Worm (Caenorhabditis elegans): ENCODE data around the gene F19B10.6.

The F19B10.6 gene

DNA sequence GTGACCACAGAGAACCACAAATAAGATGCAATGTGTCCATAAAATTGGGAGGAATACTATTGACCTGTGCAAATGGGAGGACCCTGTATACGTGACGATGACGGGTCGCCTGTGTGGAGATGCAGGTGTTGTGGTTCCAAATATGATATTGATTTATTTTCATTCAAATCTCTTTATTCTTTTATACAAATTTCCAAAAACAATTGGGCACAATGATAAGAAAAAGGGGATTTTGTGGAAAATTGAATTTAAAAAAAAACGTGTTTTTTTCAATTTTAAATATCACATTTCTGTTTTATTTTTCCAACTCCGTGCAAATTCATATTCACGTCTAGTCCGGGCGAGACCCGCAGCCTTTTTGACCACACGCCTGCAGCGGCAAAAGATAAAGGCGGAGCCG, 11.5 kb upstream of the F19B10.6 start, which contains the start of gene F19B10.2:
F19B10.2 (plus strand) TSS at position 301 of the 400 bp plus-strand sequence.
- TF ChIP-seq W03F9.2 (tag; optimal IDR thresholded peaks at IDR 0.05) (no peak), him-1 (tag; optimal IDR thresholded peaks at IDR 0.05) (no peak), dao-5 (tag; optimal IDR thresholded peaks at IDR 0.05) (no peak)

DNA sequence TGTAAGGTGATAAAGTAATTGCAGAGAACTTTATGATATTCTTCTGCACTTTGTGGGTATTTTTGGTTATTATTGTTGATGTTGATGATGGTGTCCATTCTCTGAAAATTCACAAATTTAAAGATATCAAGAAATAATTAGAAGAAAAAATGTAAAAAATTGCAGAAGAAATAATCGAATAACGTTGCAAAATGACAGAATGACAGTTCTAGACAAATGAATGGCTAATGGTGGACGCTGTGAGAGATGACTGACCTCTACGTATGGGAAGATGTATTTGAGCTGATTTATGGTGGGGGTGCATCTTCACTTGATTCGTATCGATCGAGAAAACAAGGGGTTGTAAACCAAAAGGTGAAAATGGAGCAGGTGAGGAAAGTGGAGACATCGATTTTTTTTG, 9.8 kb upstream of the F19B10.6 start, which contains the start of gene sea-1:
sea-1 (minus strand) TSS at position 101 of the 400 bp plus-strand sequence.
- TF ChIP-seq him-1 (tag; optimal IDR thresholded peaks at IDR 0.05) = no peak

DNA sequence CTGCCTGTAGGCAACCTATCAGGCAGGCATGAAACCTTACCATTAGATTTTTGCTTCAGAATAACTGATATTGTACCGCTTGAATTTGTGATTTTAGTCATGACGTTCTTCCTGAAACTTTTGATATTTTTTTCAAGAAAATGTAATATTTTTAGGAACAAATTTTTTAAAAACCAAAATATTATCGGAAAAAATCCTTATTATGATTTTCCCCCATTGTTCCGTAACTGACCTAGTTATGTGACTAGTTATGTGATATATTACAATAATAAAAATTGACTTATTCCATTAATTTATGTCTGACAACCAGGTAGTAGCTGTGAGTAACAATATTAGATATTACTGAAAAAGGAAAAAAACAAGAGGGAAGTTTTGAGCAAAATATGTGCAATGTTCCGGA, 7.3 kb upstream of the F19B10.6 start, which contains the start of gene srx-98:
srx-98 (minus strand) TSS at position 101 of the 400 bp plus-strand sequence.
- TF ChIP-seq W03F9.2 (tag; optimal IDR thresholded peaks at IDR 0.05) = no peak
- TF ChIP-seq dao-5 (tag; optimal IDR thresholded peaks at IDR 0.05) = no peak
- TF ChIP-seq him-1 (tag; optimal IDR thresholded peaks at IDR 0.05) = no peak

DNA sequence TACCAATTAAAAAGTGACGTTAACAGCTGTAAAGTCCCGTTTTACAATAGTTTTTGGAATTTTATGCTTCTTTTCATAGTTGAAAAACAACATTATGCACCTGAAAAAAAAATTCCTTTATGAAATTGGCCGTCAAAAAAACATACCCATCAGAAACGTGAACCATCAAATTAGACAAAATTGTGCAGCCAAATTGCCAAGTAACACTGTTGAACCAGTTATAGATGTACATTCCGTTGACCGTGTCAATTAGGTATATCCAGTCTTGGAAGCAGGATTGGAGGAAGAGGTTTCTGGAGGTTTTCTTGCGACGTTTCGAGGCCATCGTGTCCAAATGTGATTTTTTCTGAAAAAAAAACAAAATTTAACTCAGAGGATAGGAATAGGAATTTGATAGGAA, 5.6 kb upstream of the F19B10.6 start, which contains the start of gene srx-97:
srx-97 (minus strand) TSS at position 101 of the 400 bp plus-strand sequence.
- TF ChIP-seq dao-5 (tag; optimal IDR thresholded peaks at IDR 0.05) = no peak
- TF ChIP-seq W03F9.2 (tag; optimal IDR thresholded peaks at IDR 0.05) = no peak
- no peak for TF ChIP-seq him-1 (tag; optimal IDR thresholded peaks at IDR 0.05)

DNA sequence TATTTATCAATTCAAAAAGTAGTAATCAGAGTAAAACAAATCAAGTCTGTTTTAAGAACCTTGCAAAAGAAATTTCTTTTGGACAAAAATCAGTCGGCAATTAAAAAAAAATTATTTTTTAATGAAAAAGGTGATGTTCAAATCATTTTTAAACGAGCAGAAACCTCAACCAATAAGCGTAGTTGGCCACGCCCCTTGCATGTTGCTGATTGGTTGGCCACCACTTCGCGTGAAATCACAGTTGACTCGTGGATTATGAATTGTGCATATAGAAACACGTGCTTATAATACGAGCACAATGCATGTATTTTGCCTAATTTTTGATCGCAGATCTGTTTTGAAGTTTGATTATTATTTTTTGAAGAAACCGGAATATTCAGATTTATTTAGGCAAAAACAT, 1.5 kb upstream of the F19B10.6 start:
- TF ChIP-seq him-1 (tag; optimal IDR thresholded peaks at IDR 0.05) (no peak), W03F9.2 (tag; optimal IDR thresholded peaks at IDR 0.05) (no peak), dao-5 (tag; optimal IDR thresholded peaks at IDR 0.05) (no peak)

DNA sequence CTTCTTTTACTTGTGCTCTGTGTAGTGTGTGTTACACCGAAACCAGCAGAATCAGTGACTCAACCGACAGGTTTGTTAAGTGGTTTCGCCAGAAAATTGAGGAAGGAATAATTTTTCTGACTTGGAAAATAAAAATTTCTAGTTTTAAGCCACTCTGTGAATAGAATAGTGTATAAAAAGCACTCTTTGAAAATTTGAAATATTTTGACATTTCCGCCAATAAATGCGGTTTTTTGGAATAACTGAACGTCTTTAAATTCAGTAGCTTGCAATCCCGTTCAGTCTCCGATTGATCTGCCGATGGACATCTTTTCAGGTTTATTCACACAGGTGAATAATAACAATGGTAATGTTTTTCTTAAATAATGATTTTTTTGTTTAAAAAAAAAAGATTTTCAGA, 774 bp upstream of the F19B10.6 start, which contains the start of gene F19B10.3:
F19B10.3 (plus strand) TSS at position 301 of the 400 bp plus-strand sequence.
- TF ChIP-seq him-1 (tag; optimal IDR thresholded peaks at IDR 0.05) (no peak), W03F9.2 (tag; optimal IDR thresholded peaks at IDR 0.05) (no peak), dao-5 (tag; optimal IDR thresholded peaks at IDR 0.05) (no peak)

- TF ChIP-seq dao-5 (tag; optimal IDR thresholded peaks at IDR 0.05) = no peak
- TF ChIP-seq him-1 (tag; optimal IDR thresholded peaks at IDR 0.05) = no peak
Measured at ce11 chrII:3661932-3662331, 1.8 kb downstream of the F19B10.6 start, which contains the start of gene F19B10.13. Gene F19B10.13 (plus strand): TSS chrII:3662274.

DNA sequence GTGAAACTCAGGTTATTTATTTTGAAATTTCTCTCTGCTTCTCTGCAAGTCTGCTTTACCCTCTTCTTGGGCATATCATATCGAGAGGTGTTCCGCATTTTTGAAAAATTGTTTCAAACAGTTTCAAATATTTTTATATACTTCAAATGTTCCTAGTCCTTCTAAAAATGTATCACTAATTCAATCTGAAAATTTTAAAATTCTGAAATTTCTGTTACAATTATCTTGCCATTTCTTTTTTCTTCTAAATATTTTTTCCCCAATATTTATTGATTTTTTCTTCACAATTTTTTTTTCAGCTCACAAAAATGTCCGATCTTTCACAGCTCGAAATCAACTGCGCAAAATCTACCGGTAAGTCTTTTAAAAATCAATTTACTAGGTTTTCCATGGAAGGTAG, 3.9 kb downstream of the F19B10.6 start, which contains the start of gene F19B10.4:
F19B10.4 (plus strand) TSS at position 301 of the 400 bp plus-strand sequence.
- no peak for TF ChIP-seq him-1 (tag; optimal IDR thresholded peaks at IDR 0.05)
- no peak for TF ChIP-seq W03F9.2 (tag; optimal IDR thresholded peaks at IDR 0.05)
- no peak for TF ChIP-seq dao-5 (tag; optimal IDR thresholded peaks at IDR 0.05)

DNA sequence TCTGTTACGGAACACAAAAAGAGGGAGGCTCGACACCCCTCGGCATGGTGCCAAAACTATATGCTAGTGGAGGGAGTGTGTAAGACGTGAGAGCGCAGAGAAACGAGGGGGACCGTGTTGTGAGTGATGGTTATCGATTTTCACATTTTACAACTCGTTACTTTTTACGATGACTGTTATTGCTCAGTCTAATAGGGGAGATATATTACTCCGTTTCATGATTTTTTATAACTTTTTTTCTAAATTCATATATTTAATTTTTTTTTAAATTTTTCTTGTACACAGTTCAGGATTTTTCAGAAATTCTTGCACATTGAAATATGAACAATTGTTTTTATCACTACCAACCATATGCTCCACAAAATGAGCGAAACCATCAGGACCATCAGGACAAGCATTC, 8.3 kb downstream of the F19B10.6 start, which contains the start of gene F19B10.5:
F19B10.5 (plus strand) TSS at position 301 of the 400 bp plus-strand sequence.
- no peak for TF ChIP-seq W03F9.2 (tag; optimal IDR thresholded peaks at IDR 0.05)

- TF ChIP-seq dao-5 (tag; optimal IDR thresholded peaks at IDR 0.05) (no peak), W03F9.2 (tag; optimal IDR thresholded peaks at IDR 0.05) (no peak)
Measured at ce11 chrII:3647111-3647510, 16.6 kb downstream of the F19B10.6 start, which contains the start of gene fbxb-33. Gene fbxb-33 (plus strand): TSS chrII:3647411.

DNA sequence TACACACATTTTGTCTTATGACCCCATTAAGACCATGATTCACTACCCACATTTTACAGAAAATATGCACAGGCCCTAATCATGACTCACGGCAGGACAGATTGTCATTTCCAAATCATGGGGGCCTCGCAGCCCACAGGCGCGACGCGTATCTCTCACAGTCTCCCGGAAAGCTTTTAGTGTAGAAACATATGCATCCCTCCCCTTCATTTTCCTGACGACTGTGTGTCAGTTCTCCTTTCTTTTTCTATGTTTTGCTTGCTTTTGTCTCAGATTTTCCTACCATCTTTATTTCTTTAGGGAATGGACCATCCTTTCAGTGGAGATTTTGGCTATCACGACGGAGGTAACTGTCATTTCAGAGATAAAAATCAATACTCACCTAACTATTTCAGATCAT, 22.5 kb downstream of the F19B10.6 start, which contains the start of gene M151.1:
M151.1 (plus strand) TSS at position 301 of the 400 bp plus-strand sequence.
- no peak for TF ChIP-seq W03F9.2 (tag; optimal IDR thresholded peaks at IDR 0.05)
- TF ChIP-seq dao-5 (tag; optimal IDR thresholded peaks at IDR 0.05) = no peak
- TF ChIP-seq him-1 (tag; optimal IDR thresholded peaks at IDR 0.05) = no peak

- TF ChIP-seq W03F9.2 (tag; optimal IDR thresholded peaks at IDR 0.05) = no peak
- no peak for TF ChIP-seq dao-5 (tag; optimal IDR thresholded peaks at IDR 0.05)
- TF ChIP-seq him-1 (tag; optimal IDR thresholded peaks at IDR 0.05) = no peak
Measured at ce11 chrII:3640197-3640596, 23.5 kb downstream of the F19B10.6 start, which contains the start of gene M151.10. Gene M151.10 (minus strand): TSS chrII:3640297.

ce11 chrII:3639238-3639637, 24.5 kb downstream of the F19B10.6 start, which contains the start of gene fbxb-31:
Gene fbxb-31 (minus strand): TSS chrII:3639338.
- TF ChIP-seq W03F9.2 (tag; optimal IDR thresholded peaks at IDR 0.05) (no peak), him-1 (tag; optimal IDR thresholded peaks at IDR 0.05) (no peak), dao-5 (tag; optimal IDR thresholded peaks at IDR 0.05) (no peak)

DNA sequence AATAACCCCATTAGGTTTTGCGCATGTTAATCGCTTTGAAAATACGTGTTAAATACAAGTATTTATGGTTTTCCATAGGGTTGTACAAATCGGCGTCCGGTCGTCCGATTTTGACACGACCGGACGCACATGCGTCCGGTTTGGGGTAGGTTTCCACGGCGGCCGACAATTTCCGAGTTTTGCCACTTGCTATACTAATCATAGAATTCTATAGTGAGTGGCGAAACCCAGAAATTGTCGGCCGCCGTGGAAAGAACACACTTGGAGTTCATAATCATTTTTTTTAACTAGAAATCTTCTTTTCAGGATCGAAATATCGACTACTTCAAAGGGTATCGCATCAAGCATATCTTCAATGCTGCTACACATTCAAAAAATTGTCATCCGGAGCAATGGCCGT, 28.9 kb downstream of the F19B10.6 start:
- TF ChIP-seq W03F9.2 (tag; optimal IDR thresholded peaks at IDR 0.05) = no peak
- no peak for TF ChIP-seq him-1 (tag; optimal IDR thresholded peaks at IDR 0.05)
- TF ChIP-seq dao-5 (tag; optimal IDR thresholded peaks at IDR 0.05) = no peak

DNA sequence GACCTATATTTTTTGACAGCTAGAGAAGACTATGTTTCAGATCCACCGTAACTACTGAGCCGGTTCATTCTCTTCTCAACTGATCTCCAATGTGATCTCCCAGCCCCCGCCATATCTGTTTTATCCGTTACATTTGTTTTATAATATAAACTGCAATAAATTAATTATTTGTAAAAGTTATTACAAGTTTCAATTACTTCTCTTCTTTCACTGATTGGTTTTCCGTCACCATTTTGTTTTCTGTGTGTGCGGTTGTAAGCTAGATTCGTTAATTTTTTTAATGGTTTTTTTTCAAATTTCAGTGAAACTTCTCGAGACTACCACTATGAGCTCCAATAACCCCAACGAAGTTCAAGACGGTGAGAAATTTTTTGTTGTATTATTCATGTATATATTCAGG, 32.9 kb downstream of the F19B10.6 start, which contains the start of gene M151.2:
M151.2 (plus strand) TSS at position 301 of the 400 bp plus-strand sequence.
- TF ChIP-seq W03F9.2 (tag; optimal IDR thresholded peaks at IDR 0.05) = no peak
- TF ChIP-seq him-1 (tag; optimal IDR thresholded peaks at IDR 0.05) = no peak
- no peak for TF ChIP-seq dao-5 (tag; optimal IDR thresholded peaks at IDR 0.05)
